Worm (Caenorhabditis elegans): Measurements from ENCODE around the gene F58F9.9.

DNA sequence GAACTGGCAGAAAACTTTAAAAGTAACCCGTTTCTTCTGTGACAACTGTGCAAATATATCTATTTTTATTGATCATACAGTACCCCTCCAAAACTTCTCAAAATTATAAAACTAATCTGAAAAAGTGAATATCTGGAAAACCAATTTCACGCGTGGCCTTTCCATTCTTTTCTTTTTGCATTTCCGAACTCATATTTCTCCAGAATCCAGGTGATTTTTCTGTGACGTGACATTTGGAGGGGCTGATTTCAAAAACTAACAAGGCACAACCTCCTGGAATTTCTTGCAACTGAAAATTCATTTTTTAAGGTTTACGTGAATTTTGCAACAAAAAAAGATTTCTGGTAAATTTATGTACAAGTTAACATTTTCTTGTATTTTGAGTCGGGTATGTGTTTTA is 39.8 kb upstream of the F58F9.9 start:
- TF ChIP-seq him-1 (tag; optimal IDR thresholded peaks at IDR 0.05) (no peak), W03F9.2 (tag; optimal IDR thresholded peaks at IDR 0.05) (no peak)

Measured in whole organism, L4/young adult.